Worm (Caenorhabditis elegans): ENCODE data around the gene idpa-1.

The idpa-1 gene

ce11 chrIII:2901117-2901516 is at the start of gene idpa-1:
TSS of gene idpa-1 (minus strand) at chrIII:2901217.
- TF ChIP-seq him-1 (tag; optimal IDR thresholded peaks at IDR 0.05) (no peak), W03F9.2 (tag; optimal IDR thresholded peaks at IDR 0.05) (no peak), dao-5 (tag; optimal IDR thresholded peaks at IDR 0.05) (no peak)

- TF ChIP-seq W03F9.2 (tag; optimal IDR thresholded peaks at IDR 0.05) (no peak), him-1 (tag; optimal IDR thresholded peaks at IDR 0.05) (no peak), dao-5 (tag; optimal IDR thresholded peaks at IDR 0.05) (no peak)
Observed at ce11 chrIII:2948310-2948961, 47.4 kb upstream of the idpa-1 start.

ce11 chrIII:2947251-2947650 is 46.2 kb upstream of the idpa-1 start:
- no peak for TF ChIP-seq dao-5 (tag; optimal IDR thresholded peaks at IDR 0.05)
- TF ChIP-seq W03F9.2 (tag; optimal IDR thresholded peaks at IDR 0.05) = no peak
- no peak for TF ChIP-seq him-1 (tag; optimal IDR thresholded peaks at IDR 0.05)

ce11 chrIII:2946626-2947168 is 45.7 kb upstream of the idpa-1 start, which contains the start of gene H05C05.1:
TSS of gene H05C05.1 (plus strand) at chrIII:2947118.
- no peak for TF ChIP-seq W03F9.2 (tag; optimal IDR thresholded peaks at IDR 0.05)
- TF ChIP-seq dao-5 (tag; optimal IDR thresholded peaks at IDR 0.05) = no peak
- TF ChIP-seq him-1 (tag; optimal IDR thresholded peaks at IDR 0.05) = no peak

- TF ChIP-seq dao-5 (tag; optimal IDR thresholded peaks at IDR 0.05) = no peak
- no peak for TF ChIP-seq him-1 (tag; optimal IDR thresholded peaks at IDR 0.05)
- no peak for TF ChIP-seq W03F9.2 (tag; optimal IDR thresholded peaks at IDR 0.05)
Observed at ce11 chrIII:2946101-2946500, 45.1 kb upstream of the idpa-1 start, which contains the start of gene H05C05.4. TSS of gene H05C05.4 (minus strand) at chrIII:2946201.

ce11 chrIII:2943995-2944394 is 43.0 kb upstream of the idpa-1 start, which contains the start of gene R10F2.6:
TSS of gene R10F2.6 (minus strand) at chrIII:2944095.
- TF ChIP-seq him-1 (tag; optimal IDR thresholded peaks at IDR 0.05) (no peak), dao-5 (tag; optimal IDR thresholded peaks at IDR 0.05) (no peak), W03F9.2 (tag; optimal IDR thresholded peaks at IDR 0.05) (no peak)

ce11 chrIII:2941578-2941977 is 40.6 kb upstream of the idpa-1 start:
- no peak for TF ChIP-seq him-1 (tag; optimal IDR thresholded peaks at IDR 0.05)
- TF ChIP-seq W03F9.2 (tag; optimal IDR thresholded peaks at IDR 0.05) = no peak
- no peak for TF ChIP-seq dao-5 (tag; optimal IDR thresholded peaks at IDR 0.05)

ce11 chrIII:2937780-2938179 is 36.8 kb upstream of the idpa-1 start:
- no peak for TF ChIP-seq dao-5 (tag; optimal IDR thresholded peaks at IDR 0.05)
- no peak for TF ChIP-seq W03F9.2 (tag; optimal IDR thresholded peaks at IDR 0.05)
- TF ChIP-seq him-1 (tag; optimal IDR thresholded peaks at IDR 0.05) = no peak

ce11 chrIII:2924658-2925057 is 23.6 kb upstream of the idpa-1 start, which contains the start of gene R10F2.5:
TSS of gene R10F2.5 (minus strand) at chrIII:2924758.
- TF ChIP-seq W03F9.2 (tag; optimal IDR thresholded peaks at IDR 0.05) = no peak
- no peak for TF ChIP-seq dao-5 (tag; optimal IDR thresholded peaks at IDR 0.05)
- no peak for TF ChIP-seq him-1 (tag; optimal IDR thresholded peaks at IDR 0.05)

- TF ChIP-seq W03F9.2 (tag; optimal IDR thresholded peaks at IDR 0.05) (no peak), dao-5 (tag; optimal IDR thresholded peaks at IDR 0.05) (no peak), him-1 (tag; optimal IDR thresholded peaks at IDR 0.05) (no peak)
Observed at ce11 chrIII:2923012-2923411, 22.0 kb upstream of the idpa-1 start, which contains the start of gene R10F2.4. TSS of gene R10F2.4 (minus strand) at chrIII:2923112.

- no peak for TF ChIP-seq him-1 (tag; optimal IDR thresholded peaks at IDR 0.05)
Observed at ce11 chrIII:2920866-2921265, 19.8 kb upstream of the idpa-1 start.

ce11 chrIII:2920281-2920680 is 19.3 kb upstream of the idpa-1 start:
- no peak for TF ChIP-seq W03F9.2 (tag; optimal IDR thresholded peaks at IDR 0.05)
- TF ChIP-seq dao-5 (tag; optimal IDR thresholded peaks at IDR 0.05) = no peak
- TF ChIP-seq him-1 (tag; optimal IDR thresholded peaks at IDR 0.05) = no peak

- TF ChIP-seq W03F9.2 (tag; optimal IDR thresholded peaks at IDR 0.05) = no peak
- TF ChIP-seq dao-5 (tag; optimal IDR thresholded peaks at IDR 0.05) = no peak
- no peak for TF ChIP-seq him-1 (tag; optimal IDR thresholded peaks at IDR 0.05)
Observed at ce11 chrIII:2918655-2919054, 17.6 kb upstream of the idpa-1 start.

- TF ChIP-seq him-1 (tag; optimal IDR thresholded peaks at IDR 0.05) (no peak), dao-5 (tag; optimal IDR thresholded peaks at IDR 0.05) (no peak), W03F9.2 (tag; optimal IDR thresholded peaks at IDR 0.05) (no peak)
Observed at ce11 chrIII:2914029-2914428, 13.0 kb upstream of the idpa-1 start.

ce11 chrIII:2912916-2913315 is 11.9 kb upstream of the idpa-1 start:
- TF ChIP-seq dao-5 (tag; optimal IDR thresholded peaks at IDR 0.05) = no peak
- no peak for TF ChIP-seq him-1 (tag; optimal IDR thresholded peaks at IDR 0.05)
- TF ChIP-seq W03F9.2 (tag; optimal IDR thresholded peaks at IDR 0.05) = no peak

All from whole organism, L4/young adult.